Fruit fly (Drosophila melanogaster) whole organism, embryonic: ENCODE results near the gene Fibp.
A peak's percentile ranks its signal among the peaks of the same experiment; 100 is the strongest.

Source experiments
- Abd-B ChIP-seq: fragments of 200-800 bp; sonication (Bioruptor generic); optimal IDR thresholded peaks from 2 replicates; lab custom pipeline; 2018; ENCODE audit warnings: missing biosample characterization, mild to moderate bottlenecking, missing genetic modification characterization, moderate library complexity
- Atf3 ChIP-seq: fragments of 200-800 bp; sonication (Bioruptor generic); optimal IDR thresholded peaks from 3 replicates; lab custom pipeline; 2016; ENCODE audit warnings: missing biosample characterization, missing genetic modification characterization
- B-H1 ChIP-seq: fragments of 200-800 bp; sonication (Bioruptor generic); IDR thresholded peaks from 3 replicates; pipeline ENCODE4 v1.3.6; 2022; ENCODE audit warnings: missing biosample characterization, missing genetic modification characterization
- CG10431 ChIP-seq: fragments of 200-800 bp; sonication (Bioruptor generic); optimal IDR thresholded peaks from 3 replicates; lab custom pipeline; 2018; ENCODE audit warnings: missing biosample characterization, mild to moderate bottlenecking, missing genetic modification characterization
- CG10654 ChIP-seq: fragments of 200-800 bp; sonication (Bioruptor generic); optimal IDR thresholded peaks from 2 replicates; lab custom pipeline; 2016; ENCODE audit warnings: missing biosample characterization, missing genetic modification characterization
- CG13624 ChIP-seq: fragments of 200-800 bp; sonication (Bioruptor generic); optimal IDR thresholded peaks from 2 replicates; lab custom pipeline; 2016; ENCODE audit warnings: missing biosample characterization, missing genetic modification characterization
- CG15011 ChIP-seq: fragments of 200-800 bp; sonication (Bioruptor generic); optimal IDR thresholded peaks from 3 replicates; lab custom pipeline; 2018; ENCODE audit warnings: missing biosample characterization, mild to moderate bottlenecking, missing genetic modification characterization
- CG17568 ChIP-seq: fragments of 200-800 bp; sonication (Bioruptor generic); optimal IDR thresholded peaks from 2 replicates; lab custom pipeline; 2018; ENCODE audit warnings: missing biosample characterization, mild to moderate bottlenecking, missing genetic modification characterization, moderate library complexity
- CG17612 ChIP-seq: fragments of 200-800 bp; sonication (Bioruptor generic); IDR thresholded peaks from 2 replicates; pipeline ENCODE4 v1.3.6; 2022; ENCODE audit warnings: missing biosample characterization, missing genetic modification characterization
- CG2678 ChIP-seq: fragments of 200-800 bp; sonication (Bioruptor generic); optimal IDR thresholded peaks from 3 replicates; lab custom pipeline; 2019; ENCODE audit warnings: missing biosample characterization, mild to moderate bottlenecking, missing genetic modification characterization, moderate library complexity
- CG31441 ChIP-seq: fragments of 200-800 bp; sonication (Bioruptor generic); IDR thresholded peaks from 2 replicates; pipeline ENCODE4 v1.3.6; 2022; ENCODE audit warnings: missing biosample characterization, missing genetic modification characterization
- CG33213 ChIP-seq: fragments of 200-800 bp; sonication (Bioruptor generic); optimal IDR thresholded peaks from 3 replicates; lab custom pipeline; 2016; ENCODE audit warnings: missing biosample characterization, missing genetic modification characterization
- CG8281 ChIP-seq: fragments of 200-800 bp; sonication (Bioruptor generic); optimal IDR thresholded peaks from 2 replicates; lab custom pipeline; 2018; ENCODE audit warnings: missing biosample characterization, mild to moderate bottlenecking, missing genetic modification characterization, moderate library complexity
- Eip74EF ChIP-seq, 2 experiments: fragments of 200-800 bp in 1 of 2; fragments of >200 bp in 1 of 2; sonication (Bioruptor generic) in 1 of 2; optimal IDR thresholded peaks; 2 replicates each; lab custom pipeline; 2017 to 2019; ENCODE audit warnings: missing biosample characterization in 2 of 2, missing genetic modification characterization in 2 of 2, mild to moderate bottlenecking in 1 of 2, moderate library complexity in 1 of 2
- Hr3 ChIP-seq: fragments of 200-800 bp; sonication (Bioruptor generic); optimal IDR thresholded peaks from 3 replicates; lab custom pipeline; 2016; ENCODE audit warnings: missing biosample characterization, missing genetic modification characterization
- Lim3 ChIP-seq: fragments of 200-800 bp; sonication (Bioruptor generic); IDR thresholded peaks from 2 replicates; pipeline ENCODE4 v1.3.6; 2022; ENCODE audit warnings: missing biosample characterization, missing genetic modification characterization
- Lpt ChIP-seq: fragments of >200 bp; optimal IDR thresholded peaks from 2 replicates; lab custom pipeline; 2018; ENCODE audit warnings: missing biosample characterization, missing genetic modification characterization
- NFAT ChIP-seq: fragments of 200-800 bp; sonication (Bioruptor generic); IDR thresholded peaks from 2 replicates; pipeline ENCODE4 v1.3.6; 2022; ENCODE audit warnings: missing biosample characterization, missing genetic modification characterization
- PHDP ChIP-seq: fragments of 200-800 bp; sonication (Bioruptor generic); optimal IDR thresholded peaks from 3 replicates; lab custom pipeline; 2018; ENCODE audit warnings: missing biosample characterization, mild to moderate bottlenecking, missing genetic modification characterization, moderate library complexity
- Sry-β ChIP-seq: fragments of 200-800 bp; sonication (Bioruptor generic); optimal IDR thresholded peaks from 2 replicates; lab custom pipeline; 2018; ENCODE audit warnings: missing biosample characterization, mild to moderate bottlenecking, missing genetic modification characterization, moderate library complexity
- Ssrp ChIP-seq: fragments of 200-800 bp; sonication (Bioruptor generic); optimal IDR thresholded peaks from 2 replicates; lab custom pipeline; 2018; ENCODE audit warnings: missing biosample characterization, mild to moderate bottlenecking, missing genetic modification characterization, moderate library complexity
- TFAM ChIP-seq: fragments of 200-800 bp; sonication (Bioruptor generic); optimal IDR thresholded peaks from 2 replicates; lab custom pipeline; 2017; ENCODE audit warnings: missing biosample characterization, missing genetic modification characterization, inconsistent platforms
- aop ChIP-seq: fragments of 200-800 bp; sonication (Bioruptor generic); IDR thresholded peaks from 2 replicates; pipeline ENCODE4 v1.3.6; 2022; ENCODE audit warnings: missing biosample characterization, missing genetic modification characterization
- bab2 ChIP-seq: fragments of 200-800 bp; sonication (Bioruptor generic); optimal IDR thresholded peaks from 2 replicates; lab custom pipeline; 2016; ENCODE audit warnings: missing biosample characterization, missing genetic modification characterization
- bcd ChIP-seq: fragments of 200-800 bp; sonication (Bioruptor generic); optimal IDR thresholded peaks from 2 replicates; lab custom pipeline; 2017; ENCODE audit warnings: missing biosample characterization, mild to moderate bottlenecking, missing genetic modification characterization
- cad ChIP-seq: fragments of >200 bp; optimal IDR thresholded peaks from 2 replicates; lab custom pipeline; 2017; ENCODE audit warnings: missing biosample characterization, missing genetic modification characterization
- chm ChIP-seq: fragments of 200-800 bp; sonication (Bioruptor generic); IDR thresholded peaks from 2 replicates; pipeline ENCODE4 v1.3.6; 2022; ENCODE audit warnings: missing biosample characterization, missing genetic modification characterization
- chn ChIP-seq: fragments of 200-800 bp; sonication (Bioruptor generic); optimal IDR thresholded peaks from 2 replicates; lab custom pipeline; 2016; ENCODE audit warnings: missing biosample characterization, missing genetic modification characterization
- corto ChIP-seq: fragments of 200-800 bp; sonication (Bioruptor generic); optimal IDR thresholded peaks from 2 replicates; lab custom pipeline; 2016; ENCODE audit warnings: missing biosample characterization, mild to moderate bottlenecking, missing genetic modification characterization, moderate library complexity
- disco-r ChIP-seq: fragments of 200-800 bp; sonication (Bioruptor generic); optimal IDR thresholded peaks from 2 replicates; lab custom pipeline; 2016; ENCODE audit warnings: missing biosample characterization, missing genetic modification characterization
- dm ChIP-seq: fragments of 200-800 bp; sonication (Bioruptor generic); optimal IDR thresholded peaks from 3 replicates; lab custom pipeline; 2016; ENCODE audit warnings: missing biosample characterization, missing genetic modification characterization
- gce ChIP-seq: fragments of 200-800 bp; sonication (Bioruptor generic); IDR thresholded peaks from 3 replicates; pipeline ENCODE4 v1.3.6; 2022; ENCODE audit warnings: missing biosample characterization, missing genetic modification characterization
- grau ChIP-seq: fragments of 200-800 bp; optimal IDR thresholded peaks from 3 replicates; lab custom pipeline; 2019; ENCODE audit warnings: missing biosample characterization, mild to moderate bottlenecking, missing genetic modification characterization, moderate library complexity
- h ChIP-seq: fragments of >200 bp; optimal IDR thresholded peaks from 2 replicates; lab custom pipeline; 2017
- jigr1 ChIP-seq: fragments of 200-800 bp; sonication (Bioruptor generic); IDR thresholded peaks from 3 replicates; pipeline ENCODE4 v1.3.6; 2022; ENCODE audit warnings: missing biosample characterization, missing genetic modification characterization
- klu ChIP-seq: fragments of 200-800 bp; sonication (Bioruptor generic); IDR thresholded peaks from 2 replicates; pipeline ENCODE4 v1.3.6; 2022; ENCODE audit warnings: missing biosample characterization, missing genetic modification characterization
- lmd ChIP-seq: fragments of 200-800 bp; sonication (Bioruptor generic); IDR thresholded peaks from 2 replicates; pipeline ENCODE4 v1.3.6; 2022; ENCODE audit warnings: missing biosample characterization, missing genetic modification characterization
- lola ChIP-seq, 3 experiments: fragments of >200 bp in 2 of 3; fragments of 200-800 bp in 1 of 3; sonication (Bioruptor generic) in 1 of 3; optimal IDR thresholded peaks; 2 replicates each; lab custom pipeline; 2017 to 2019; ENCODE audit warnings: missing biosample characterization in 3 of 3, missing genetic modification characterization in 3 of 3, mild to moderate bottlenecking in 1 of 3, moderate library complexity in 1 of 3
- mam ChIP-seq: fragments of 200-800 bp; sonication (Bioruptor generic); optimal IDR thresholded peaks from 3 replicates; lab custom pipeline; 2016; ENCODE audit warnings: missing biosample characterization, missing genetic modification characterization
- p53 ChIP-seq: fragments of 200-800 bp; sonication (Bioruptor generic); optimal IDR thresholded peaks from 2 replicates; lab custom pipeline; 2016; ENCODE audit warnings: missing biosample characterization, missing genetic modification characterization
- ranshi ChIP-seq: fragments of 200-800 bp; sonication (Bioruptor generic); IDR thresholded peaks from 2 replicates; pipeline ENCODE4 v1.3.6; 2022; ENCODE audit warnings: missing biosample characterization, missing genetic modification characterization
- repo ChIP-seq: fragments of 200-800 bp; sonication (Bioruptor generic); optimal IDR thresholded peaks from 2 replicates; lab custom pipeline; 2016; ENCODE audit warnings: missing biosample characterization, missing genetic modification characterization
- schlank ChIP-seq: fragments of 200-800 bp; sonication (Bioruptor generic); optimal IDR thresholded peaks from 2 replicates; lab custom pipeline; 2018; ENCODE audit warnings: missing biosample characterization, mild to moderate bottlenecking, missing genetic modification characterization
- seq ChIP-seq: fragments of 200-800 bp; sonication (Bioruptor generic); IDR thresholded peaks from 2 replicates; pipeline ENCODE4 v1.3.6; 2022; ENCODE audit warnings: missing biosample characterization, missing genetic modification characterization
- stwl ChIP-seq: fragments of 200-800 bp; sonication (Bioruptor generic); optimal IDR thresholded peaks from 3 replicates; lab custom pipeline; 2018; ENCODE audit warnings: missing biosample characterization, mild to moderate bottlenecking, missing genetic modification characterization, moderate library complexity
- tgo ChIP-seq: fragments of 200-800 bp; sonication (Bioruptor generic); IDR thresholded peaks from 3 replicates; pipeline ENCODE4 v1.3.6; 2022; ENCODE audit warnings: missing biosample characterization, missing genetic modification characterization
- tll ChIP-seq, 2 experiments: fragments of 200-800 bp in 1 of 2; fragments of >200 bp in 1 of 2; sonication (Bioruptor generic) in 1 of 2; optimal IDR thresholded peaks; 2 replicates each; lab custom pipeline; 2017 to 2019; ENCODE audit warnings: missing biosample characterization in 2 of 2, missing genetic modification characterization in 2 of 2, mild to moderate bottlenecking in 1 of 2, moderate library complexity in 1 of 2
- trem ChIP-seq: fragments of 200-800 bp; optimal IDR thresholded peaks from 3 replicates; lab custom pipeline; 2019; ENCODE audit warnings: missing biosample characterization, mild to moderate bottlenecking, missing genetic modification characterization, moderate library complexity
- trh ChIP-seq: fragments of 200-800 bp; sonication (Bioruptor generic); optimal IDR thresholded peaks from 2 replicates; lab custom pipeline; 2016; ENCODE audit warnings: missing biosample characterization, missing genetic modification characterization
- tx ChIP-seq: fragments of 200-800 bp; sonication (Bioruptor generic); optimal IDR thresholded peaks from 2 replicates; lab custom pipeline; 2016; ENCODE audit warnings: missing biosample characterization, missing genetic modification characterization
- unc-4 ChIP-seq: fragments of 200-800 bp; sonication (Bioruptor generic); IDR thresholded peaks from 2 replicates; pipeline ENCODE4 v1.3.6; 2022; ENCODE audit warnings: missing biosample characterization, missing genetic modification characterization; ENCODE audit not compliant: partially characterized antibody
- vvl ChIP-seq: fragments of 200-800 bp; sonication (Bioruptor generic); IDR thresholded peaks from 2 replicates; pipeline ENCODE4 v1.3.6; 2022; ENCODE audit warnings: missing biosample characterization, missing genetic modification characterization

Fibp gene

dm6 chr3L:19861215-19861614 is 43.4 kb upstream of the Fibp start (continued):
- TF ChIP-seq Abd-B (GFP tag; lab: Kevin White, UChicago) (no peak), grau (peak; percentile 9), schlank (tag; lab: Kevin White, UChicago) (no peak), h (lab: Kevin White, UChicago) (no peak), CG17568 (GFP tag; lab: Kevin White, UChicago) (no peak), tx (GFP tag; lab: Kevin White, UChicago) (no peak), corto (no peak), cad (GFP tag; lab: Kevin White, UChicago) (no peak), jigr1 (no peak), vvl (GFP tag; lab: Robert Waterston, UW) (0 out of 2 replicates have a peak, but pooled peaks have one; percentile 19), Sry-β (GFP tag; lab: Kevin White, UChicago) (no peak), mam (GFP tag; lab: Kevin White, UChicago) (no peak), bcd (GFP tag; lab: Kevin White, UChicago) (peak; percentile 12), Lim3 (no peak), lola (GFP tag; optimal IDR thresholded peaks at IDR 0.05; lab: Kevin White, UChicago) (no peak), ranshi (GFP tag; lab: Robert Waterston, UW) (no peak), stwl (peak; percentile 36), CG10654 (GFP tag; lab: Kevin White, UChicago) (no peak), CG31441 (GFP tag; lab: Robert Waterston, UW) (no peak), lmd (GFP tag; lab: Robert Waterston, UW) (no peak), chm (no peak; the same call in 1 of the 2 replicates), Ssrp (no peak), CG33213 (no peak), CG8281 (no peak), klu (GFP tag; lab: Robert Waterston, UW) (no peak), chn (GFP tag; lab: Kevin White, UChicago) (no peak), trem (tag; lab: Kevin White, UChicago) (peak; percentile 100), CG17612 (GFP tag; lab: Robert Waterston, UW) (no peak), trh (GFP tag; lab: Kevin White, UChicago) (no peak), Atf3 (no peak), CG10431 (no peak), PHDP (tag; lab: Kevin White, UChicago) (peak; percentile 14), dm (GFP tag; lab: Kevin White, UChicago) (peak; percentile 94), B-H1 (GFP tag; lab: Robert Waterston, UW) (no peak), NFAT (GFP tag; lab: Robert Waterston, UW) (peak; percentile 95), CG2678 (tag; lab: Kevin White, UChicago) (no peak), tll (GFP tag; optimal IDR thresholded peaks at IDR 0.05; lab: Kevin White, UChicago) (peak in 1 of 2 experiments; percentile 19), bab2 (GFP tag; lab: Kevin White, UChicago) (no peak), CG13624 (GFP tag; lab: Kevin White, UChicago) (no peak), Eip74EF (GFP tag; optimal IDR thresholded peaks at IDR 0.05; lab: Kevin White, UChicago) (no peak), p53 (GFP tag; lab: Kevin White, UChicago) (no peak), TFAM (no peak), gce (GFP tag; lab: Robert Waterston, UW) (no peak), disco-r (GFP tag; lab: Kevin White, UChicago) (no peak), CG15011 (GFP tag; lab: Kevin White, UChicago) (no peak), tgo (GFP tag; lab: Robert Waterston, UW) (no peak), unc-4 (0 out of 2 replicates have a peak, but pooled peaks have one; percentile 23), seq (GFP tag; lab: Robert Waterston, UW) (no peak), Lpt (GFP tag; lab: Kevin White, UChicago) (no peak), Hr3 (GFP tag; lab: Kevin White, UChicago) (no peak), aop (no peak), repo (GFP tag; lab: Kevin White, UChicago) (no peak)
